Fruit fly (Drosophila melanogaster) whole organism, embryonic: ENCODE data around the gene vari.

Experiments used
- Blimp-1 ChIP-seq: fragments of 200-800 bp; sonication (Bioruptor generic); optimal IDR thresholded peaks from 3 replicates; lab custom pipeline; 2018; ENCODE audit warnings: missing biosample characterization, missing genetic modification characterization, mild to moderate bottlenecking, moderate library complexity, missing genetic modification reagents
- BtbVII ChIP-seq: fragments of 200-800 bp; sonication (Bioruptor generic); optimal IDR thresholded peaks from 3 replicates; lab custom pipeline; 2017; ENCODE audit warnings: missing biosample characterization, mild to moderate bottlenecking, missing genetic modification characterization
- CG10147 ChIP-seq: fragments of 200-800 bp; sonication (Bioruptor generic); optimal IDR thresholded peaks from 2 replicates; lab custom pipeline; 2019; ENCODE audit warnings: missing biosample characterization, mild to moderate bottlenecking, missing genetic modification characterization, moderate library complexity
- CG1024 ChIP-seq: fragments of 200-800 bp; sonication (Bioruptor generic); IDR thresholded peaks from 2 replicates; pipeline ENCODE4 v1.3.6; 2022; ENCODE audit warnings: missing biosample characterization, missing genetic modification characterization
- CG11560 ChIP-seq: fragments of 200-800 bp; sonication (Bioruptor generic); IDR thresholded peaks from 3 replicates; pipeline ENCODE4 v1.3.6; 2022; ENCODE audit warnings: missing biosample characterization, missing genetic modification characterization
- CG13775 ChIP-seq: fragments of 200-800 bp; sonication (Bioruptor generic); optimal IDR thresholded peaks from 3 replicates; lab custom pipeline; 2017; ENCODE audit warnings: missing biosample characterization, mild to moderate bottlenecking, missing genetic modification characterization
- CG15514 ChIP-seq: fragments of 200-800 bp; sonication (Bioruptor generic); optimal IDR thresholded peaks from 3 replicates; lab custom pipeline; 2017; ENCODE audit warnings: missing biosample characterization, missing genetic modification characterization, mild to moderate bottlenecking, moderate library complexity, missing genetic modification reagents
- CG15696 ChIP-seq: fragments of 200-800 bp; sonication (Bioruptor generic); optimal IDR thresholded peaks from 2 replicates; lab custom pipeline; 2019; ENCODE audit warnings: missing biosample characterization, mild to moderate bottlenecking, missing genetic modification characterization, moderate library complexity
- CG1647 ChIP-seq: fragments of 200-800 bp; sonication (Bioruptor generic); optimal IDR thresholded peaks from 3 replicates; lab custom pipeline; 2016; ENCODE audit warnings: missing biosample characterization, missing genetic modification characterization
- CG17568 ChIP-seq: fragments of 200-800 bp; sonication (Bioruptor generic); optimal IDR thresholded peaks from 2 replicates; lab custom pipeline; 2018; ENCODE audit warnings: missing biosample characterization, mild to moderate bottlenecking, missing genetic modification characterization, moderate library complexity
- CG18599 ChIP-seq: fragments of 200-800 bp; sonication (Bioruptor generic); optimal IDR thresholded peaks from 3 replicates; lab custom pipeline; 2017; ENCODE audit warnings: missing biosample characterization, missing genetic modification characterization, mild to moderate bottlenecking, moderate library complexity, missing genetic modification reagents
- CG2199 ChIP-seq: fragments of 200-800 bp; sonication (Bioruptor generic); IDR thresholded peaks from 3 replicates; pipeline ENCODE4 v1.3.6; 2022; ENCODE audit warnings: missing biosample characterization, missing genetic modification characterization
- CG6654 ChIP-seq: fragments of 200-800 bp; sonication (Bioruptor generic); optimal IDR thresholded peaks from 2 replicates; lab custom pipeline; 2017; ENCODE audit warnings: missing biosample characterization, mild to moderate bottlenecking, missing genetic modification characterization
- CG8290 ChIP-seq, 3 experiments: fragments of 200-800 bp; sonication (Bioruptor generic); optimal IDR thresholded peaks; 2 replicates each; lab custom pipeline; 2016 to 2019; ENCODE audit warnings: missing biosample characterization in 3 of 3, missing genetic modification characterization in 3 of 3, mild to moderate bottlenecking in 2 of 3, moderate library complexity in 1 of 3
- CG8478 ChIP-seq: fragments of >200 bp; optimal IDR thresholded peaks from 2 replicates; lab custom pipeline; 2018
- CG9817 ChIP-seq: fragments of 200-800 bp; sonication (Bioruptor generic); optimal IDR thresholded peaks from 2 replicates; lab custom pipeline; 2018; ENCODE audit warnings: missing biosample characterization, mild to moderate bottlenecking, missing genetic modification characterization, moderate library complexity
- CG9876 ChIP-seq: fragments of 200-800 bp; sonication (Bioruptor generic); optimal IDR thresholded peaks from 2 replicates; lab custom pipeline; 2016; ENCODE audit warnings: missing biosample characterization, missing genetic modification characterization
- Doc2 ChIP-seq: fragments of 200-800 bp; sonication (Bioruptor generic); IDR thresholded peaks from 2 replicates; pipeline ENCODE4 v1.3.6; 2022; ENCODE audit warnings: missing biosample characterization, missing genetic modification characterization
- E2f1 ChIP-seq: fragments of 200-800 bp; sonication (Bioruptor generic); IDR thresholded peaks from 2 replicates; pipeline ENCODE4 v1.3.6; 2022; ENCODE audit warnings: missing biosample characterization, missing genetic modification characterization
- Elba2 ChIP-seq: fragments of 200-800 bp; sonication (Bioruptor generic); optimal IDR thresholded peaks from 3 replicates; lab custom pipeline; 2016; ENCODE audit warnings: missing biosample characterization, missing genetic modification characterization
- Jarid2 ChIP-seq: fragments of 200-800 bp; sonication (Bioruptor generic); optimal IDR thresholded peaks from 3 replicates; lab custom pipeline; 2017; ENCODE audit warnings: mild to moderate bottlenecking, missing biosample characterization, missing genetic modification reagents, missing genetic modification characterization
- Myb ChIP-seq: fragments of 200-800 bp; sonication (Bioruptor generic); optimal IDR thresholded peaks from 2 replicates; lab custom pipeline; 2016; ENCODE audit warnings: missing biosample characterization, missing genetic modification characterization
- Nf-YB ChIP-seq: fragments of 200-800 bp; sonication (Bioruptor generic); optimal IDR thresholded peaks from 3 replicates; lab custom pipeline; 2019; ENCODE audit warnings: missing biosample characterization, mild to moderate bottlenecking, missing genetic modification characterization, moderate library complexity
- Oli ChIP-seq: fragments of 200-800 bp; sonication (Bioruptor generic); optimal IDR thresholded peaks from 2 replicates; lab custom pipeline; 2018; ENCODE audit warnings: missing biosample characterization, mild to moderate bottlenecking, missing genetic modification characterization, moderate library complexity
- Optix ChIP-seq: fragments of 200-800 bp; sonication (Bioruptor generic); IDR thresholded peaks from 3 replicates; pipeline ENCODE4 v1.3.6; 2022; ENCODE audit warnings: missing biosample characterization, missing genetic modification characterization
- Rx ChIP-seq: fragments of 200-800 bp; sonication (Bioruptor generic); IDR thresholded peaks from 2 replicates; pipeline ENCODE4 v1.3.6; 2022; ENCODE audit warnings: missing biosample characterization, missing genetic modification characterization
- TFAM ChIP-seq: fragments of 200-800 bp; sonication (Bioruptor generic); optimal IDR thresholded peaks from 2 replicates; lab custom pipeline; 2017; ENCODE audit warnings: missing biosample characterization, missing genetic modification characterization, inconsistent platforms
- Taf1 ChIP-seq: fragments of 200-800 bp; sonication (Bioruptor generic); IDR thresholded peaks from 2 replicates; pipeline ENCODE4 v1.3.6; 2022; ENCODE audit warnings: missing biosample characterization, missing genetic modification characterization
- Xrp1 ChIP-seq: fragments of 200-800 bp; sonication (Bioruptor generic); IDR thresholded peaks from 2 replicates; pipeline ENCODE4 v1.3.6; 2022; ENCODE audit warnings: missing biosample characterization, missing genetic modification characterization
- aop ChIP-seq: fragments of 200-800 bp; sonication (Bioruptor generic); IDR thresholded peaks from 2 replicates; pipeline ENCODE4 v1.3.6; 2022; ENCODE audit warnings: missing biosample characterization, missing genetic modification characterization
- bigmax ChIP-seq: fragments of 200-800 bp; sonication (Bioruptor generic); optimal IDR thresholded peaks from 2 replicates; lab custom pipeline; 2018; ENCODE audit warnings: missing biosample characterization, mild to moderate bottlenecking, missing genetic modification characterization
- dysf ChIP-seq: fragments of 200-800 bp; sonication (Bioruptor generic); IDR thresholded peaks from 3 replicates; pipeline ENCODE4 v1.3.6; 2022; ENCODE audit warnings: missing biosample characterization, missing genetic modification characterization
- ems ChIP-seq: fragments of 200-800 bp; sonication (Bioruptor generic); optimal IDR thresholded peaks from 3 replicates; lab custom pipeline; 2016; ENCODE audit warnings: missing biosample characterization, missing genetic modification characterization
- en ChIP-seq: fragments of 200-800 bp; sonication (Bioruptor generic); optimal IDR thresholded peaks from 2 replicates; lab custom pipeline; 2016; ENCODE audit warnings: missing biosample characterization, missing genetic modification characterization
- esg ChIP-seq: fragments of 200-800 bp; sonication (Bioruptor generic); conservative IDR thresholded peaks from 2 replicates; pipeline ENCODE4 v1.3.6; 2022; ENCODE audit warnings: missing biosample characterization, missing genetic modification characterization
- gcm ChIP-seq: fragments of 200-800 bp; sonication (Bioruptor generic); optimal IDR thresholded peaks from 2 replicates; lab custom pipeline; 2019; ENCODE audit warnings: missing biosample characterization, mild to moderate bottlenecking, missing genetic modification characterization, moderate library complexity
- gro ChIP-seq: fragments of 200-800 bp; sonication (Bioruptor generic); optimal IDR thresholded peaks from 2 replicates; lab custom pipeline; 2016; ENCODE audit warnings: missing biosample characterization, missing genetic modification characterization
- mirr ChIP-seq: fragments of 200-800 bp; sonication (Bioruptor generic); optimal IDR thresholded peaks from 3 replicates; lab custom pipeline; 2018; ENCODE audit warnings: missing biosample characterization, mild to moderate bottlenecking, missing genetic modification characterization
- nom ChIP-seq: fragments of 200-800 bp; sonication (Bioruptor generic); optimal IDR thresholded peaks from 2 replicates; lab custom pipeline; 2017; ENCODE audit warnings: missing biosample characterization, missing genetic modification characterization, mild to moderate bottlenecking, moderate library complexity, missing genetic modification reagents
- otp ChIP-seq: fragments of 200-800 bp; sonication (Bioruptor generic); IDR thresholded peaks from 3 replicates; pipeline ENCODE4, ENCODE4 v1.3.6; 2022; ENCODE audit warnings: missing biosample characterization, missing genetic modification characterization
- p53 ChIP-seq: fragments of 200-800 bp; sonication (Bioruptor generic); optimal IDR thresholded peaks from 2 replicates; lab custom pipeline; 2016; ENCODE audit warnings: missing biosample characterization, missing genetic modification characterization
- phol ChIP-seq: fragments of 200-800 bp; sonication (Bioruptor generic); optimal IDR thresholded peaks from 3 replicates; lab custom pipeline; 2018; ENCODE audit warnings: missing biosample characterization, mild to moderate bottlenecking, missing genetic modification characterization, moderate library complexity
- ranshi ChIP-seq: fragments of 200-800 bp; sonication (Bioruptor generic); IDR thresholded peaks from 2 replicates; pipeline ENCODE4 v1.3.6; 2022; ENCODE audit warnings: missing biosample characterization, missing genetic modification characterization
- schlank ChIP-seq: fragments of 200-800 bp; sonication (Bioruptor generic); optimal IDR thresholded peaks from 2 replicates; lab custom pipeline; 2018; ENCODE audit warnings: missing biosample characterization, mild to moderate bottlenecking, missing genetic modification characterization
- sd ChIP-seq: fragments of 200-800 bp; sonication (Bioruptor generic); optimal IDR thresholded peaks from 3 replicates; lab custom pipeline; 2018; ENCODE audit warnings: missing biosample characterization, mild to moderate bottlenecking, missing genetic modification characterization, moderate library complexity
- shn ChIP-seq: fragments of 200-800 bp; sonication (Bioruptor generic); optimal IDR thresholded peaks from 3 replicates; lab custom pipeline; 2016; ENCODE audit warnings: missing biosample characterization, missing genetic modification characterization
- vnd ChIP-seq: fragments of 200-800 bp; sonication (Bioruptor generic); IDR thresholded peaks from 3 replicates; pipeline ENCODE4 v1.3.6; 2022; ENCODE audit warnings: missing biosample characterization, missing genetic modification characterization; ENCODE audit not compliant: partially characterized antibody
- wor ChIP-seq: fragments of 200-800 bp; sonication (Bioruptor generic); IDR thresholded peaks from 2 replicates; pipeline ENCODE4 v1.3.6; 2022; ENCODE audit warnings: missing biosample characterization, missing genetic modification characterization
- z ChIP-seq: fragments of 200-800 bp; sonication (Bioruptor generic); IDR thresholded peaks from 3 replicates; pipeline ENCODE4 v1.3.6; 2022; ENCODE audit warnings: missing biosample characterization, missing genetic modification characterization
- zen2 ChIP-seq: fragments of 200-800 bp; sonication (Bioruptor generic); IDR thresholded peaks from 3 replicates; pipeline ENCODE4 v1.3.6; 2022; ENCODE audit warnings: missing biosample characterization, missing genetic modification characterization; ENCODE audit not compliant: partially characterized antibody

Gene vari

dm6 chr2L:20770242-20770769 lies 26.5 kb downstream of the vari start, which contains the start of gene cad (continued):
- TF ChIP-seq Optix (GFP tag; lab: Robert Waterston, UW), result no peak
- no peak for TF ChIP-seq CG18599 (GFP tag; lab: Kevin White, UChicago)
- no peak for TF ChIP-seq Elba2 (GFP tag; lab: Kevin White, UChicago)
- TF ChIP-seq shn (GFP tag; lab: Kevin White, UChicago), result no peak
- no peak for TF ChIP-seq Blimp-1
- TF ChIP-seq CG9876 (GFP tag; lab: Kevin White, UChicago), result no peak
- TF ChIP-seq en (GFP tag; lab: Kevin White, UChicago), result no peak
- no peak for TF ChIP-seq CG17568 (GFP tag; lab: Kevin White, UChicago)
- no peak for TF ChIP-seq Taf1 (GFP tag; lab: Robert Waterston, UW)
- peak; percentile 89 for TF ChIP-seq gcm (GFP tag; lab: Kevin White, UChicago)
- no peak for TF ChIP-seq nom
- TF ChIP-seq CG8290 (GFP tag; optimal IDR thresholded peaks at IDR 0.05; lab: Kevin White, UChicago), result no peak
- TF ChIP-seq CG8290 (tag; optimal IDR thresholded peaks at IDR 0.05; lab: Kevin White, UChicago), result peak in 1 of 2 experiments; percentile 36
- TF ChIP-seq schlank, result no peak
- TF ChIP-seq esg (GFP tag; lab: Robert Waterston, UW), result no peak
- TF ChIP-seq wor (GFP tag; lab: Robert Waterston, UW), result no peak
- peak; percentile 96 for TF ChIP-seq Nf-YB (GFP tag; lab: Kevin White, UChicago)
- no peak for TF ChIP-seq CG9817 (tag; lab: Kevin White, UChicago)
- peak; percentile 35 for TF ChIP-seq gro (GFP tag; lab: Kevin White, UChicago)
- peak; percentile 62; the same call in 1 of the 2 replicates for TF ChIP-seq aop (GFP tag; lab: Robert Waterston, UW)
- peak; percentile 58; the same call in 2 of the 3 replicates for TF ChIP-seq otp (GFP tag; lab: Robert Waterston, UW)
- no peak for TF ChIP-seq Myb
- peak; percentile 45 for TF ChIP-seq CG15514
- TF ChIP-seq p53 (GFP tag; lab: Kevin White, UChicago), result no peak
- peak; percentile 94 for TF ChIP-seq z
- TF ChIP-seq BtbVII (GFP tag; lab: Kevin White, UChicago), result no peak
- TF ChIP-seq CG1024 (GFP tag; lab: Robert Waterston, UW), result no peak
- TF ChIP-seq TFAM (GFP tag; lab: Kevin White, UChicago), result no peak
- no peak for TF ChIP-seq dysf
- no peak for TF ChIP-seq CG11560 (tag; lab: Robert Waterston, UW)
- TF ChIP-seq phol (tag; lab: Kevin White, UChicago), result peak; percentile 96
- TF ChIP-seq sd (tag; lab: Kevin White, UChicago), result peak; percentile 59
- peak; percentile 45 for TF ChIP-seq bigmax
- no peak for TF ChIP-seq CG15696 (tag; lab: Kevin White, UChicago)
- no peak for TF ChIP-seq zen2 (GFP tag; lab: Robert Waterston, UW)
- TF ChIP-seq E2f1 (GFP tag; lab: Robert Waterston, UW), result no peak
- TF ChIP-seq mirr (GFP tag; lab: Kevin White, UChicago), result peak; percentile 22
- TF ChIP-seq CG6654, result no peak
- TF ChIP-seq CG8478, result peak; percentile 95
- TF ChIP-seq CG1647, result no peak
- 0 out of 3 replicates have a peak, but pooled peaks have one; percentile 25 for TF ChIP-seq vnd (GFP tag; lab: Robert Waterston, UW)
- no peak for TF ChIP-seq Rx (GFP tag; lab: Robert Waterston, UW)
- no peak for TF ChIP-seq Doc2
- TF ChIP-seq Xrp1 (GFP tag; lab: Robert Waterston, UW), result peak; percentile 35; the same call in 1 of the 2 replicates
- TF ChIP-seq Jarid2 (GFP tag; lab: Kevin White, UChicago), result peak; percentile 61
- no peak for TF ChIP-seq Oli (tag; lab: Kevin White, UChicago)
- TF ChIP-seq ranshi, result no peak; the same call in 1 of the 2 replicates
- no peak for TF ChIP-seq CG13775 (GFP tag; lab: Kevin White, UChicago)
- TF ChIP-seq CG10147, result no peak
- peak; percentile 76; the same call in 2 of the 3 replicates for TF ChIP-seq CG2199
- no peak for TF ChIP-seq ems (GFP tag; lab: Kevin White, UChicago)
